Worm (Caenorhabditis elegans) whole organism, young adult: ENCODE results near the gene F13D12.5.

ENCODE experiments used
- B0019.2 ChIP-seq: fragments of 200-800 bp; sonication (Bioruptor generic); conservative IDR thresholded peaks from 2 replicates; pipeline ENCODE4 v1.3.6; 2022; ENCODE audit warnings: missing genetic modification reagents, missing genetic modification characterization, missing compliant biosample characterization
- B0261.1 ChIP-seq: sonication (generic microtip); optimal IDR thresholded peaks from 2 replicates; lab custom pipeline; 2016; ENCODE audit warnings: mild to moderate bottlenecking, missing genetic modification characterization, moderate library complexity, missing compliant biosample characterization
- F33H1.4 ChIP-seq: fragments of 200-800 bp; sonication (Bioruptor generic); IDR thresholded peaks from 2 replicates; pipeline ENCODE4 v1.3.6; 2022; ENCODE audit warnings: missing genetic modification reagents, missing genetic modification characterization, missing compliant biosample characterization
- F52B5.7 ChIP-seq: sonication (generic microtip); optimal IDR thresholded peaks from 2 replicates; lab custom pipeline; 2016; ENCODE audit warnings: mild to moderate bottlenecking, missing genetic modification characterization, missing compliant biosample characterization
- F57A8.1 ChIP-seq: fragments of 200-800 bp; sonication (Bioruptor generic); optimal IDR thresholded peaks from 2 replicates; lab custom pipeline; 2018; ENCODE audit warnings: mild to moderate bottlenecking, missing genetic modification characterization, moderate library complexity, missing compliant biosample characterization
- akir-1 ChIP-seq: fragments of 200-800 bp; sonication (Bioruptor generic); optimal IDR thresholded peaks from 2 replicates; lab custom pipeline; 2018; ENCODE audit warnings: mild to moderate bottlenecking, missing genetic modification characterization, moderate library complexity, missing compliant biosample characterization
- ama-1 ChIP-seq, 3 experiments: fragments of 150-350 bp in 1 of 3; sonication (generic microtip) in 2 of 3; optimal IDR thresholded peaks; 2 replicates each; lab custom pipeline; 2014 to 2018; ENCODE audit warnings: missing biosample characterization in 2 of 3, missing genetic modification characterization in 2 of 3, missing genetic modification reagents in 2 of 3
- aptf-3 ChIP-seq: fragments of 200-800 bp; sonication (Bioruptor generic); IDR thresholded peaks from 2 replicates; pipeline ENCODE4 v1.3.6; 2022; ENCODE audit warnings: missing genetic modification characterization, missing compliant biosample characterization
- attf-5 ChIP-seq: fragments of 200-800 bp; sonication (Bioruptor generic); optimal IDR thresholded peaks from 2 replicates; lab custom pipeline; 2018; ENCODE audit warnings: mild to moderate bottlenecking, missing genetic modification characterization, missing compliant biosample characterization
- attf-6 ChIP-seq: fragments of 200-800 bp; sonication (Bioruptor generic); IDR thresholded peaks from 2 replicates; pipeline ENCODE4 v1.3.6; 2022; ENCODE audit warnings: missing genetic modification reagents, missing genetic modification characterization, missing compliant biosample characterization
- ceh-100 ChIP-seq: fragments of 200-800 bp; sonication (Bioruptor generic); IDR thresholded peaks from 2 replicates; pipeline ENCODE4 v1.3.6; 2022; ENCODE audit warnings: missing genetic modification reagents, missing genetic modification characterization, missing compliant biosample characterization
- ceh-40 ChIP-seq: fragments of 200-800 bp; sonication (Bioruptor generic); IDR thresholded peaks from 2 replicates; pipeline ENCODE4 v1.3.6; 2022; ENCODE audit warnings: missing genetic modification characterization, missing compliant biosample characterization
- chd-7 ChIP-seq: sonication (generic microtip); optimal IDR thresholded peaks from 2 replicates; lab custom pipeline; 2016; ENCODE audit warnings: mild to moderate bottlenecking, missing genetic modification characterization, moderate library complexity, missing compliant biosample characterization
- die-1 ChIP-seq: sonication (generic microtip); optimal IDR thresholded peaks from 2 replicates; lab custom pipeline; 2016; ENCODE audit warnings: missing genotype, mild to moderate bottlenecking, missing genetic modification characterization, missing compliant biosample characterization
- dpff-1 ChIP-seq: sonication (generic microtip); optimal IDR thresholded peaks from 2 replicates; lab custom pipeline; 2017; ENCODE audit warnings: mild to moderate bottlenecking, missing genetic modification characterization, missing compliant biosample characterization
- dpl-1 ChIP-seq: fragments of 150-350 bp; optimal IDR thresholded peaks from 2 replicates; lab custom pipeline; 2014; ENCODE audit warnings: missing biosample characterization, missing genetic modification reagents, missing genetic modification characterization
- efl-1 ChIP-seq: fragments of 150-350 bp; optimal IDR thresholded peaks from 2 replicates; lab custom pipeline; 2014; ENCODE audit warnings: missing biosample characterization, missing genetic modification reagents, missing genetic modification characterization
- egl-44 ChIP-seq: fragments of 200-800 bp; sonication (Bioruptor generic); IDR thresholded peaks from 2 replicates; pipeline ENCODE4 v1.3.6; 2022; ENCODE audit warnings: missing genetic modification reagents, missing genetic modification characterization, missing compliant biosample characterization
- gei-17 ChIP-seq: fragments of 200-800 bp; sonication (Bioruptor generic); optimal IDR thresholded peaks from 2 replicates; lab custom pipeline; 2018; ENCODE audit warnings: mild to moderate bottlenecking, missing genetic modification characterization, missing compliant biosample characterization
- him-1 ChIP-seq: sonication (generic microtip); optimal IDR thresholded peaks from 2 replicates; lab custom pipeline; 2016; ENCODE audit warnings: missing genotype, missing genetic modification reagents, missing genetic modification characterization, missing compliant biosample characterization
- hlh-12 ChIP-seq: sonication (generic microtip); optimal IDR thresholded peaks from 2 replicates; lab custom pipeline; 2016; ENCODE audit warnings: missing genetic modification characterization, missing compliant biosample characterization
- hmg-1.2 ChIP-seq: fragments of 200-800 bp; sonication (Bioruptor generic); IDR thresholded peaks from 2 replicates; pipeline ENCODE4 v1.3.6; 2022; ENCODE audit warnings: missing genetic modification reagents, missing genetic modification characterization, missing compliant biosample characterization
- hmg-20 ChIP-seq: fragments of 200-800 bp; sonication (Bioruptor generic); IDR thresholded peaks from 2 replicates; pipeline ENCODE4 v1.3.6; 2022; ENCODE audit warnings: missing genetic modification reagents, missing genetic modification characterization, missing compliant biosample characterization
- lin-26 ChIP-seq: fragments of 200-800 bp; sonication (Bioruptor generic); IDR thresholded peaks from 2 replicates; pipeline ENCODE4 v1.3.6; 2022; ENCODE audit warnings: missing genetic modification reagents, missing genetic modification characterization, missing compliant biosample characterization
- lin-40 ChIP-seq: sonication (generic microtip); optimal IDR thresholded peaks from 2 replicates; lab custom pipeline; 2016; ENCODE audit warnings: missing genetic modification characterization, mild to moderate bottlenecking, missing compliant biosample characterization, missing genotype, missing genetic modification reagents
- lin-54 ChIP-seq: fragments of 200-800 bp; sonication (Bioruptor generic); optimal IDR thresholded peaks from 2 replicates; lab custom pipeline; 2018; ENCODE audit warnings: mild to moderate bottlenecking, missing genetic modification characterization, missing compliant biosample characterization
- madf-3 ChIP-seq: fragments of 200-800 bp; sonication (Bioruptor generic); IDR thresholded peaks from 2 replicates; pipeline ENCODE4 v1.3.6; 2022; ENCODE audit warnings: missing genetic modification reagents, missing genetic modification characterization, missing compliant biosample characterization
- mcd-1 ChIP-seq: fragments of 200-800 bp; sonication (Bioruptor generic); IDR thresholded peaks from 2 replicates; pipeline ENCODE4 v1.3.6; 2022; ENCODE audit warnings: missing genetic modification reagents, missing genetic modification characterization, missing compliant biosample characterization
- nfya-1 ChIP-seq: sonication (generic microtip); optimal IDR thresholded peaks from 2 replicates; lab custom pipeline; 2017; ENCODE audit warnings: antibody characterized with exemption, missing compliant biosample characterization, missing genetic modification characterization, borderline replicate concordance; ENCODE audit not compliant: insufficient read depth
- nfya-2 ChIP-seq: fragments of 200-800 bp; sonication (Bioruptor generic); IDR thresholded peaks from 2 replicates; pipeline ENCODE4 v1.3.6; 2022; ENCODE audit warnings: missing genetic modification reagents, missing genetic modification characterization, missing compliant biosample characterization
- nhr-27 ChIP-seq: fragments of 200-800 bp; sonication (Bioruptor generic); optimal IDR thresholded peaks from 2 replicates; lab custom pipeline; 2018; ENCODE audit warnings: mild to moderate bottlenecking, missing genetic modification characterization, moderate library complexity, missing compliant biosample characterization
- nhr-80 ChIP-seq: sonication (generic microtip); optimal IDR thresholded peaks from 2 replicates; lab custom pipeline; 2016; ENCODE audit warnings: missing genetic modification characterization, missing compliant biosample characterization
- pha-4 ChIP-seq: fragments of 150-350 bp; sonication (generic microtip); optimal IDR thresholded peaks from 2 replicates; lab custom pipeline; 2014; ENCODE audit warnings: missing biosample characterization, missing genetic modification reagents, missing genetic modification characterization
- rec-8 ChIP-seq, 2 experiments: sonication (generic microtip); optimal IDR thresholded peaks; 2 replicates each; lab custom pipeline; 2016; ENCODE audit warnings: mild to moderate bottlenecking in 2 of 2, missing genetic modification characterization in 2 of 2, missing genetic modification reagents in 2 of 2, missing genotype in 2 of 2, missing biosample characterization in 1 of 2, missing compliant biosample characterization in 1 of 2, moderate library complexity in 1 of 2
- sdz-38 ChIP-seq: sonication (generic microtip); optimal IDR thresholded peaks from 2 replicates; lab custom pipeline; 2016; ENCODE audit warnings: missing genotype, missing genetic modification characterization, missing compliant biosample characterization
- snpc-1.1 ChIP-seq: sonication (generic microtip); optimal IDR thresholded peaks from 2 replicates; lab custom pipeline; 2017; ENCODE audit warnings: missing genetic modification characterization, mild to moderate bottlenecking, missing compliant biosample characterization, antibody characterized with exemption, moderate library complexity, missing genotype, missing genetic modification reagents; ENCODE audit not compliant: insufficient read depth
- snpc-1.3 ChIP-seq: sonication (generic microtip); optimal IDR thresholded peaks from 2 replicates; lab custom pipeline; 2017; ENCODE audit warnings: missing genetic modification characterization, mild to moderate bottlenecking, missing compliant biosample characterization, antibody characterized with exemption, moderate library complexity, missing genotype, missing genetic modification reagents; ENCODE audit not compliant: insufficient read depth
- snpc-3.4 ChIP-seq: sonication (generic microtip); optimal IDR thresholded peaks from 2 replicates; lab custom pipeline; 2017; ENCODE audit warnings: missing genetic modification characterization, mild to moderate bottlenecking, missing compliant biosample characterization, antibody characterized with exemption, moderate library complexity, missing genotype, missing genetic modification reagents
- snpc-4 ChIP-seq, 5 experiments: fragments of 150-350 bp in 1 of 5; sonication (generic microtip) in 4 of 5; optimal IDR thresholded peaks; 2 replicates each; lab custom pipeline; 2014 to 2018; ENCODE audit warnings: missing genetic modification characterization in 5 of 5, missing biosample characterization in 3 of 5, antibody characterized with exemption in 2 of 5, mild to moderate bottlenecking in 2 of 5, missing compliant biosample characterization in 2 of 5, missing genotype in 2 of 5, moderate library complexity in 2 of 5, missing genetic modification reagents in 1 of 5
- xnd-1 ChIP-seq: sonication (generic microtip); optimal IDR thresholded peaks from 2 replicates; lab custom pipeline; 2016; ENCODE audit warnings: missing genotype, missing genetic modification reagents, missing genetic modification characterization, missing compliant biosample characterization
- zim-3 ChIP-seq: sonication (generic microtip); optimal IDR thresholded peaks from 2 replicates; lab custom pipeline; 2017; ENCODE audit warnings: mild to moderate bottlenecking, missing genetic modification characterization, moderate library complexity, missing compliant biosample characterization
- ztf-18 ChIP-seq: sonication (generic microtip); optimal IDR thresholded peaks from 2 replicates; lab custom pipeline; 2016; ENCODE audit warnings: missing genotype, mild to moderate bottlenecking, missing genetic modification characterization, missing compliant biosample characterization
- ztf-22 ChIP-seq: fragments of 200-800 bp; sonication (Bioruptor generic); optimal IDR thresholded peaks from 2 replicates; lab custom pipeline; 2018; ENCODE audit warnings: mild to moderate bottlenecking, missing genetic modification characterization, moderate library complexity, missing compliant biosample characterization
- ztf-28 ChIP-seq: fragments of 200-800 bp; sonication (Bioruptor generic); IDR thresholded peaks from 2 replicates; pipeline ENCODE4 v1.3.6; 2022; ENCODE audit warnings: missing genetic modification reagents, missing genetic modification characterization, missing compliant biosample characterization
- ztf-3 ChIP-seq: fragments of 200-800 bp; sonication (Bioruptor generic); optimal IDR thresholded peaks from 2 replicates; lab custom pipeline; 2018; ENCODE audit warnings: mild to moderate bottlenecking, missing genetic modification characterization, missing compliant biosample characterization
- ztf-6 ChIP-seq: fragments of 200-800 bp; sonication (Bioruptor generic); IDR thresholded peaks from 2 replicates; pipeline ENCODE4 v1.3.6; 2022; ENCODE audit warnings: missing genetic modification reagents, missing genetic modification characterization, missing compliant biosample characterization

F13D12.5 gene

ce11 chrII:11753186-11753585 is 26.6 kb downstream of the F13D12.5 start:
- TF ChIP-seq nhr-27 (no peak), snpc-3.4 (no peak), snpc-4 (GFP tag; optimal IDR thresholded peaks at IDR 0.05; lab: Kevin White, UChicago) (no peak), snpc-4 (tag; optimal IDR thresholded peaks at IDR 0.05; lab: Kevin White, UChicago) (peak in 3 of 4 experiments; percentile 51 to 79 (median 76)), snpc-1.1 (peak; percentile 16), lin-54 (GFP tag; lab: Kevin White, UChicago) (no peak), akir-1 (GFP tag; lab: Kevin White, UChicago) (no peak), attf-5 (GFP tag; lab: Kevin White, UChicago) (no peak), snpc-1.3 (tag; lab: Kevin White, UChicago) (no peak)

ce11 chrII:11756684-11757107 is 30.1 kb downstream of the F13D12.5 start:
- TF ChIP-seq aptf-3 (GFP tag; lab: Robert Waterston, UW) (no peak), nfya-2 (no peak), nfya-1 (tag; lab: Kevin White, UChicago) (no peak), F33H1.4 (GFP tag; lab: Robert Waterston, UW) (no peak), xnd-1 (peak; percentile 18), F52B5.7 (no peak), hlh-12 (tag; lab: Kevin White, UChicago) (no peak), ceh-100 (GFP tag; lab: Robert Waterston, UW) (0 out of 2 replicates have a peak, but pooled peaks have one; percentile 55), F57A8.1 (GFP tag; lab: Kevin White, UChicago) (no peak), zim-3 (peak; percentile 61), chd-7 (no peak), ztf-3 (GFP tag; lab: Kevin White, UChicago) (peak; percentile 49), ztf-18 (tag; lab: Kevin White, UChicago) (peak; percentile 59), him-1 (no peak), ztf-22 (peak; percentile 24), dpff-1 (tag; lab: Kevin White, UChicago) (no peak), egl-44 (GFP tag; lab: Robert Waterston, UW) (peak; percentile 33; the same call in 1 of the 2 replicates), die-1 (no peak), attf-6 (peak; percentile 45; the same call in 1 of the 2 replicates), hmg-20 (GFP tag; lab: Robert Waterston, UW) (no peak), sdz-38 (tag; lab: Kevin White, UChicago) (no peak), B0261.1 (no peak), gei-17 (GFP tag; lab: Kevin White, UChicago) (peak; percentile 15), snpc-3.4 (peak; percentile 45), lin-26 (GFP tag; lab: Robert Waterston, UW) (peak; percentile 79), ztf-6 (GFP tag; lab: Robert Waterston, UW) (no peak), mcd-1 (peak; percentile 33; the same call in 1 of the 2 replicates), lin-40 (tag; lab: Kevin White, UChicago) (no peak), rec-8 (tag; optimal IDR thresholded peaks at IDR 0.05; lab: Kevin White, UChicago) (no peak), ztf-28 (GFP tag; lab: Robert Waterston, UW) (no peak), madf-3 (GFP tag; lab: Robert Waterston, UW) (no peak), B0019.2 (GFP tag; lab: Robert Waterston, UW) (no peak), efl-1 (GFP tag; lab: Kevin White, UChicago) (no peak), dpl-1 (no peak), nhr-80 (tag; lab: Kevin White, UChicago) (peak; percentile 46), pha-4 (no peak), ama-1 (optimal IDR thresholded peaks at IDR 0.05; lab: Kevin White, UChicago) (peak; percentile 97), ama-1 (GFP tag; optimal IDR thresholded peaks at IDR 0.05; lab: Kevin White, UChicago) (no peak), hmg-1.2 (0 out of 2 replicates have a peak, but pooled peaks have one; percentile 23), ceh-40 (GFP tag; lab: Robert Waterston, UW) (peak; percentile 73; the same call in 1 of the 2 replicates)
